In genomic region chr3R:8208378-8209021, dm6 we compare ENCODE assay signal across 1 fruit fly cellular context.
TF ChIP-seq lines count a peak whose summit lies in the region.

No protein-coding gene starts in this region.

TF ChIP-seq in whole organism, embryonic, 481 proteins besides CTCF, POLR2A, EP300 and RAD21 (continued from another document and continues in another):
- no peak for TF ChIP-seq ro (GFP tag; IDR thresholded peaks at IDR 0.05; lab: Robert Waterston, UW)
- TF ChIP-seq CG9727 (GFP tag; optimal IDR thresholded peaks at IDR 0.05; lab: Kevin White, UChicago), result no peak
- no peak for TF ChIP-seq Aef1 (GFP tag; IDR thresholded peaks at IDR 0.05; lab: Robert Waterston, UW)
- TF ChIP-seq fu2 (GFP tag; optimal IDR thresholded peaks at IDR 0.05; lab: Kevin White, UChicago), result no peak
- no peak for TF ChIP-seq slp2 (GFP tag; optimal IDR thresholded peaks at IDR 0.05; lab: Kevin White, UChicago)
- peak; percentile 35 for TF ChIP-seq sens (GFP tag; lab: Kevin White, UChicago)
- TF ChIP-seq CG11695 (GFP tag; IDR thresholded peaks at IDR 0.05; lab: Robert Waterston, UW), result no peak
- no peak for TF ChIP-seq CG12942 (GFP tag; optimal IDR thresholded peaks at IDR 0.05; lab: Kevin White, UChicago)
- TF ChIP-seq tin (GFP tag; optimal IDR thresholded peaks at IDR 0.05; lab: Kevin White, UChicago), result no peak
- no peak for TF ChIP-seq CG17912 (GFP tag; optimal IDR thresholded peaks at IDR 0.05; lab: Kevin White, UChicago)
- no peak for TF ChIP-seq nom (GFP tag; optimal IDR thresholded peaks at IDR 0.05; lab: Kevin White, UChicago)
- peak; percentile 74 for TF ChIP-seq crol (GFP tag; IDR thresholded peaks at IDR 0.05; lab: Robert Waterston, UW)
- peak; percentile 90 for TF ChIP-seq sug (tag; optimal IDR thresholded peaks at IDR 0.05; lab: Kevin White, UChicago)
- no peak for TF ChIP-seq az2 (GFP tag; optimal IDR thresholded peaks at IDR 0.05; lab: Kevin White, UChicago)
- TF ChIP-seq hkb (optimal IDR thresholded peaks at IDR 0.05; lab: Kevin White, UChicago), result no peak
- no peak for TF ChIP-seq hkb (GFP tag; IDR thresholded peaks at IDR 0.05; lab: Robert Waterston, UW)
- TF ChIP-seq jigr1 (GFP tag; IDR thresholded peaks at IDR 0.05; lab: Robert Waterston, UW), result no peak
- no peak for TF ChIP-seq CG31224 (GFP tag; IDR thresholded peaks at IDR 0.05; lab: Robert Waterston, UW)
- no peak for TF ChIP-seq pfk (GFP tag; optimal IDR thresholded peaks at IDR 0.05; lab: Kevin White, UChicago)
- no peak for TF ChIP-seq CG10274 (GFP tag; optimal IDR thresholded peaks at IDR 0.05; lab: Kevin White, UChicago)
- TF ChIP-seq CHES-1-like (GFP tag; optimal IDR thresholded peaks at IDR 0.05; lab: Kevin White, UChicago), result no peak
- no peak for TF ChIP-seq scrt (GFP tag; optimal IDR thresholded peaks at IDR 0.05; lab: Kevin White, UChicago)
- TF ChIP-seq BtbVII (GFP tag; optimal IDR thresholded peaks at IDR 0.05; lab: Kevin White, UChicago), result no peak
- TF ChIP-seq vnd (GFP tag; IDR thresholded peaks at IDR 0.05; lab: Robert Waterston, UW; ENCODE audit: partially characterized antibody), result 0 out of 3 replicates have a peak, but pooled peaks have one; percentile 25
- TF ChIP-seq CG7372 (GFP tag; IDR thresholded peaks at IDR 0.05; lab: Robert Waterston, UW), result no peak
- TF ChIP-seq al (GFP tag; IDR thresholded peaks at IDR 0.05; lab: Robert Waterston, UW), result no peak
- TF ChIP-seq Sin3A (optimal IDR thresholded peaks at IDR 0.05; lab: Kevin White, UChicago), result no peak
- TF ChIP-seq zfh2 (GFP tag; optimal IDR thresholded peaks at IDR 0.05; lab: Kevin White, UChicago), result no peak
- no peak for TF ChIP-seq en (GFP tag; optimal IDR thresholded peaks at IDR 0.05; lab: Kevin White, UChicago)
- TF ChIP-seq knrl (GFP tag; IDR thresholded peaks at IDR 0.05; lab: Robert Waterston, UW; ENCODE audit: partially characterized antibody), result no peak
- no peak for TF ChIP-seq CG7271 (tag; optimal IDR thresholded peaks at IDR 0.05; lab: Kevin White, UChicago)
- TF ChIP-seq Deaf1 (tag; optimal IDR thresholded peaks at IDR 0.05; lab: Kevin White, UChicago), result no peak
- TF ChIP-seq gce (GFP tag; IDR thresholded peaks at IDR 0.05; lab: Robert Waterston, UW), result no peak
- no peak for TF ChIP-seq Dip2 (GFP tag; IDR thresholded peaks at IDR 0.05; lab: Robert Waterston, UW)
- no peak for TF ChIP-seq gt (GFP tag; IDR thresholded peaks at IDR 0.05; lab: Robert Waterston, UW)
- TF ChIP-seq GATAe (GFP tag; conservative IDR thresholded peaks at IDR 0.05; lab: Robert Waterston, UW), result peak; percentile 88
- TF ChIP-seq salm (tag; optimal IDR thresholded peaks at IDR 0.05; lab: Kevin White, UChicago), result peak; percentile 43
- TF ChIP-seq CG3838 (GFP tag; optimal IDR thresholded peaks at IDR 0.05; lab: Kevin White, UChicago), result no peak
- TF ChIP-seq CG11504 (tag; optimal IDR thresholded peaks at IDR 0.05; lab: Kevin White, UChicago), result no peak
- TF ChIP-seq sens-2 (GFP tag; IDR thresholded peaks at IDR 0.05; lab: Robert Waterston, UW), result 0 out of 2 replicates have a peak, but pooled peaks have one; percentile 4
- TF ChIP-seq CG30431 (GFP tag; optimal IDR thresholded peaks at IDR 0.05; lab: Kevin White, UChicago), result no peak
- TF ChIP-seq Nf-YA (GFP tag; IDR thresholded peaks at IDR 0.05; lab: Robert Waterston, UW), result no peak
- TF ChIP-seq Mes4 (GFP tag; optimal IDR thresholded peaks at IDR 0.05; lab: Kevin White, UChicago), result no peak
- no peak for TF ChIP-seq fru (optimal IDR thresholded peaks at IDR 0.05; lab: Kevin White, UChicago)
- no peak for TF ChIP-seq CG15479 (GFP tag; optimal IDR thresholded peaks at IDR 0.05; lab: Kevin White, UChicago)
- TF ChIP-seq sqz (GFP tag; optimal IDR thresholded peaks at IDR 0.05; lab: Kevin White, UChicago), result peak; percentile 20
- no peak for TF ChIP-seq CG7928 (GFP tag; optimal IDR thresholded peaks at IDR 0.05; lab: Kevin White, UChicago)
- no peak for TF ChIP-seq pho (GFP tag; optimal IDR thresholded peaks at IDR 0.05; lab: Kevin White, UChicago)
- no peak for TF ChIP-seq CG6683 (GFP tag; optimal IDR thresholded peaks at IDR 0.05; lab: Kevin White, UChicago)
- TF ChIP-seq grn (GFP tag; optimal IDR thresholded peaks at IDR 0.05; lab: Kevin White, UChicago), result peak; percentile 100
- no peak for TF ChIP-seq CG10209 (GFP tag; optimal IDR thresholded peaks at IDR 0.05; lab: Kevin White, UChicago)
- no peak for TF ChIP-seq Bdp1 (GFP tag; optimal IDR thresholded peaks at IDR 0.05; lab: Kevin White, UChicago)
- peak; percentile 28 for TF ChIP-seq Med (GFP tag; lab: Kevin White, UChicago)
- TF ChIP-seq tna (GFP tag; IDR thresholded peaks at IDR 0.05; lab: Robert Waterston, UW; ENCODE audit: partially characterized antibody), result no peak
- TF ChIP-seq PHDP (tag; optimal IDR thresholded peaks at IDR 0.05; lab: Kevin White, UChicago), result no peak
- no peak for TF ChIP-seq NC2α (GFP tag; optimal IDR thresholded peaks at IDR 0.05; lab: Kevin White, UChicago)
- TF ChIP-seq CG34376 (GFP tag; optimal IDR thresholded peaks at IDR 0.05; lab: Kevin White, UChicago), result peak; percentile 61
- no peak for TF ChIP-seq Oli (tag; optimal IDR thresholded peaks at IDR 0.05; lab: Kevin White, UChicago)
- peak; percentile 96 for TF ChIP-seq mirr (GFP tag; optimal IDR thresholded peaks at IDR 0.05; lab: Kevin White, UChicago)
- no peak for TF ChIP-seq CG1792 (GFP tag; optimal IDR thresholded peaks at IDR 0.05; lab: Kevin White, UChicago)
- TF ChIP-seq CG2889 (GFP tag; IDR thresholded peaks at IDR 0.05; lab: Robert Waterston, UW), result no peak
- TF ChIP-seq CG14860 (GFP tag; IDR thresholded peaks at IDR 0.05; lab: Robert Waterston, UW; ENCODE audit: partially characterized antibody), result no peak
- no peak for TF ChIP-seq HmgZ (tag; optimal IDR thresholded peaks at IDR 0.05; lab: Kevin White, UChicago)
- TF ChIP-seq CG17359 (tag; optimal IDR thresholded peaks at IDR 0.05; lab: Kevin White, UChicago), result no peak
- TF ChIP-seq CG8388 (GFP tag; optimal IDR thresholded peaks at IDR 0.05; lab: Kevin White, UChicago), result no peak
- TF ChIP-seq toy (GFP tag; IDR thresholded peaks at IDR 0.05; lab: Robert Waterston, UW), result no peak
- no peak for TF ChIP-seq Gug (GFP tag; IDR thresholded peaks at IDR 0.05; lab: Robert Waterston, UW)
- TF ChIP-seq chinmo (GFP tag; IDR thresholded peaks at IDR 0.05; lab: Robert Waterston, UW; ENCODE audit: partially characterized antibody), result 0 out of 4 replicates have a peak, but pooled peaks have one; percentile 10
- no peak for TF ChIP-seq grau (tag; optimal IDR thresholded peaks at IDR 0.05; lab: Kevin White, UChicago)
- TF ChIP-seq Fer3 (tag; optimal IDR thresholded peaks at IDR 0.05; lab: Kevin White, UChicago), result no peak
- TF ChIP-seq chm (GFP tag; IDR thresholded peaks at IDR 0.05; lab: Robert Waterston, UW), result 0 out of 2 replicates have a peak, but pooled peaks have one; percentile 21
- TF ChIP-seq onecut (GFP tag; IDR thresholded peaks at IDR 0.05; lab: Robert Waterston, UW), result no peak
- TF ChIP-seq BEAF-32 (GFP tag; optimal IDR thresholded peaks at IDR 0.05; lab: Kevin White, UChicago), result no peak
- no peak for TF ChIP-seq ttk (GFP tag; IDR thresholded peaks at IDR 0.05; lab: Robert Waterston, UW)
- no peak for TF ChIP-seq CG16813 (GFP tag; IDR thresholded peaks at IDR 0.05; lab: Robert Waterston, UW; ENCODE audit: partially characterized antibody)
- no peak for TF ChIP-seq Poxn (GFP tag; IDR thresholded peaks at IDR 0.05; lab: Robert Waterston, UW)
- TF ChIP-seq chn (GFP tag; optimal IDR thresholded peaks at IDR 0.05; lab: Kevin White, UChicago), result no peak
- no peak for TF ChIP-seq Sox102F (GFP tag; optimal IDR thresholded peaks at IDR 0.05; lab: Kevin White, UChicago)
- TF ChIP-seq her (GFP tag; optimal IDR thresholded peaks at IDR 0.05; lab: Kevin White, UChicago), result no peak
- TF ChIP-seq sd (tag; optimal IDR thresholded peaks at IDR 0.05; lab: Kevin White, UChicago), result peak; percentile 55
- no peak for TF ChIP-seq CG10979 (tag; optimal IDR thresholded peaks at IDR 0.05; lab: Kevin White, UChicago)
- TF ChIP-seq CG4424 (GFP tag; optimal IDR thresholded peaks at IDR 0.05; lab: Kevin White, UChicago), result no peak
- peak; percentile 4 for TF ChIP-seq CG10543 (GFP tag; optimal IDR thresholded peaks at IDR 0.05; lab: Kevin White, UChicago)
- no peak for TF ChIP-seq Dp (GFP tag; optimal IDR thresholded peaks at IDR 0.05; lab: Kevin White, UChicago)
- TF ChIP-seq ATbp (GFP tag; optimal IDR thresholded peaks at IDR 0.05; lab: Kevin White, UChicago), result no peak
- TF ChIP-seq CG9817 (tag; optimal IDR thresholded peaks at IDR 0.05; lab: Kevin White, UChicago), result no peak
- peak; percentile 16 for TF ChIP-seq Vsx1 (GFP tag; optimal IDR thresholded peaks at IDR 0.05; lab: Kevin White, UChicago)
- no peak for TF ChIP-seq crc (GFP tag; optimal IDR thresholded peaks at IDR 0.05; lab: Kevin White, UChicago)
- TF ChIP-seq Lim3 (GFP tag; IDR thresholded peaks at IDR 0.05; lab: Robert Waterston, UW), result peak; percentile 92; the same call in 1 of the 2 replicates
- TF ChIP-seq Awh (GFP tag; IDR thresholded peaks at IDR 0.05; lab: Robert Waterston, UW), result no peak
- TF ChIP-seq so (GFP tag; IDR thresholded peaks at IDR 0.05; lab: Robert Waterston, UW), result no peak
- no peak for TF ChIP-seq ems (GFP tag; optimal IDR thresholded peaks at IDR 0.05; lab: Kevin White, UChicago)
- no peak for TF ChIP-seq Nf-YB (GFP tag; optimal IDR thresholded peaks at IDR 0.05; lab: Kevin White, UChicago)
- TF ChIP-seq Rx (GFP tag; IDR thresholded peaks at IDR 0.05; lab: Robert Waterston, UW), result no peak
- no peak for TF ChIP-seq CG15514 (GFP tag; optimal IDR thresholded peaks at IDR 0.05; lab: Kevin White, UChicago)
- no peak for TF ChIP-seq croc (GFP tag; conservative IDR thresholded peaks at IDR 0.05; lab: Robert Waterston, UW)
- no peak for TF ChIP-seq Oaz (GFP tag; IDR thresholded peaks at IDR 0.05; lab: Robert Waterston, UW)
- no peak for TF ChIP-seq Mrtf (GFP tag; IDR thresholded peaks at IDR 0.05; lab: Robert Waterston, UW)
- no peak for TF ChIP-seq CG31441 (GFP tag; IDR thresholded peaks at IDR 0.05; lab: Robert Waterston, UW)
- TF ChIP-seq cad (GFP tag; optimal IDR thresholded peaks at IDR 0.05; lab: Kevin White, UChicago), result no peak
- no peak for TF ChIP-seq stc (GFP tag; IDR thresholded peaks at IDR 0.05; lab: Robert Waterston, UW)
- no peak for TF ChIP-seq CG13424 (tag; optimal IDR thresholded peaks at IDR 0.05; lab: Kevin White, UChicago)
- no peak for TF ChIP-seq CG11456 (GFP tag; IDR thresholded peaks at IDR 0.05; lab: Robert Waterston, UW)
- TF ChIP-seq CG2120 (GFP tag; optimal IDR thresholded peaks at IDR 0.05; lab: Kevin White, UChicago), result no peak
- peak; percentile 43; the same call in 1 of the 2 replicates for TF ChIP-seq Adf1 (GFP tag; IDR thresholded peaks at IDR 0.05; lab: Robert Waterston, UW)
- TF ChIP-seq CG8281 (tag; optimal IDR thresholded peaks at IDR 0.05; lab: Kevin White, UChicago), result no peak
- no peak for TF ChIP-seq CG13296 (GFP tag; optimal IDR thresholded peaks at IDR 0.05; lab: Kevin White, UChicago)
- no peak for TF ChIP-seq CG6765 (GFP tag; optimal IDR thresholded peaks at IDR 0.05; lab: Kevin White, UChicago)
- TF ChIP-seq CG15269 (tag; optimal IDR thresholded peaks at IDR 0.05; lab: Kevin White, UChicago), result no peak
- no peak for TF ChIP-seq Hsf (GFP tag; optimal IDR thresholded peaks at IDR 0.05; lab: Kevin White, UChicago)
- no peak for TF ChIP-seq abd-A (tag; optimal IDR thresholded peaks at IDR 0.05; lab: Kevin White, UChicago)
- no peak for TF ChIP-seq ind (GFP tag; optimal IDR thresholded peaks at IDR 0.05; lab: Kevin White, UChicago)
- no peak for TF ChIP-seq Six4 (GFP tag; optimal IDR thresholded peaks at IDR 0.05; lab: Kevin White, UChicago)
- no peak for TF ChIP-seq row (GFP tag; IDR thresholded peaks at IDR 0.05; lab: Robert Waterston, UW)
- no peak for TF ChIP-seq sr (GFP tag; IDR thresholded peaks at IDR 0.05; lab: Robert Waterston, UW)
- no peak for TF ChIP-seq dysf (GFP tag; IDR thresholded peaks at IDR 0.05; lab: Robert Waterston, UW)
- no peak for TF ChIP-seq B-H2 (GFP tag; optimal IDR thresholded peaks at IDR 0.05; lab: Kevin White, UChicago)
- no peak for TF ChIP-seq CG6791 (GFP tag; IDR thresholded peaks at IDR 0.05; lab: Robert Waterston, UW; ENCODE audit: partially characterized antibody)
- no peak for TF ChIP-seq CG3726 (GFP tag; IDR thresholded peaks at IDR 0.05; lab: Robert Waterston, UW)
- TF ChIP-seq Ada2b (GFP tag; IDR thresholded peaks at IDR 0.05; lab: Robert Waterston, UW), result no peak
- no peak for TF ChIP-seq eyg (GFP tag; optimal IDR thresholded peaks at IDR 0.05; lab: Kevin White, UChicago)
- peak; percentile 14 for TF ChIP-seq CG7745 (tag; optimal IDR thresholded peaks at IDR 0.05; lab: Kevin White, UChicago)
- TF ChIP-seq Camta (GFP tag; optimal IDR thresholded peaks at IDR 0.05; lab: Kevin White, UChicago), result no peak
- TF ChIP-seq pzg (GFP tag; optimal IDR thresholded peaks at IDR 0.05; lab: Kevin White, UChicago), result no peak
- no peak for TF ChIP-seq Doc2 (GFP tag; IDR thresholded peaks at IDR 0.05; lab: Robert Waterston, UW)
- no peak for TF ChIP-seq CG18476 (GFP tag; optimal IDR thresholded peaks at IDR 0.05; lab: Kevin White, UChicago)
- no peak for TF ChIP-seq CG11247 (GFP tag; IDR thresholded peaks at IDR 0.05; lab: Robert Waterston, UW)
- TF ChIP-seq Xrp1 (GFP tag; IDR thresholded peaks at IDR 0.05; lab: Robert Waterston, UW), result no peak
- no peak for TF ChIP-seq gem (tag; optimal IDR thresholded peaks at IDR 0.05; lab: Kevin White, UChicago)
- no peak for TF ChIP-seq wdn (GFP tag; IDR thresholded peaks at IDR 0.05; lab: Robert Waterston, UW)
- no peak for TF ChIP-seq CG7556 (GFP tag; optimal IDR thresholded peaks at IDR 0.05; lab: Kevin White, UChicago)
- TF ChIP-seq CG8290 (GFP tag; optimal IDR thresholded peaks at IDR 0.05; lab: Kevin White, UChicago), result no peak
- no peak for TF ChIP-seq CG8290 (tag; optimal IDR thresholded peaks at IDR 0.05; lab: Kevin White, UChicago)
- no peak for TF ChIP-seq inv (GFP tag; IDR thresholded peaks at IDR 0.05; lab: Robert Waterston, UW; ENCODE audit: partially characterized antibody)
- no peak for TF ChIP-seq run (tag; optimal IDR thresholded peaks at IDR 0.05; lab: Kevin White, UChicago)
- TF ChIP-seq CG7357 (GFP tag; IDR thresholded peaks at IDR 0.05; lab: Robert Waterston, UW), result no peak
- TF ChIP-seq CG6175 (GFP tag; IDR thresholded peaks at IDR 0.05; lab: Robert Waterston, UW), result 0 out of 3 replicates have a peak, but pooled peaks have one; percentile 7
- TF ChIP-seq ash1 (GFP tag; optimal IDR thresholded peaks at IDR 0.05; lab: Kevin White, UChicago), result no peak
- TF ChIP-seq Rfx (GFP tag; IDR thresholded peaks at IDR 0.05; lab: Robert Waterston, UW), result no peak
- no peak for TF ChIP-seq CG34422 (GFP tag; IDR thresholded peaks at IDR 0.05; lab: Robert Waterston, UW)
